Worm (Caenorhabditis elegans): ENCODE data around the gene ifg-1.

ifg-1 gene

ce11 chrII:8226475-8226874, 9.5 kb downstream of the ifg-1 start (continued):
- TF ChIP-seq dve-1 (tag; optimal IDR thresholded peaks at IDR 0.05; ENCODE audit: insufficient read depth) (peak; percentile 81), fkh-10 (GFP tag; optimal IDR thresholded peaks at IDR 0.05) (no peak), rbr-2 (tag; optimal IDR thresholded peaks at IDR 0.05) (no peak), dmd-6 (GFP tag; IDR thresholded peaks at IDR 0.05) (peak; percentile 64), F37D6.2 (tag; optimal IDR thresholded peaks at IDR 0.05) (no peak), zip-2 (tag; optimal IDR thresholded peaks at IDR 0.05) (no peak), set-16 (GFP tag; IDR thresholded peaks at IDR 0.05) (no peak), hlh-30 (tag; optimal IDR thresholded peaks at IDR 0.05; ENCODE audit: insufficient read depth) (peak; percentile 50), Y5F2A.4 (GFP tag; optimal IDR thresholded peaks at IDR 0.05) (no peak), nhr-76 (tag; optimal IDR thresholded peaks at IDR 0.05) (no peak), nhr-28 (tag; optimal IDR thresholded peaks at IDR 0.05) (peak; percentile 52), lin-1 (GFP tag; IDR thresholded peaks at IDR 0.05) (0 out of 2 replicates have a peak, but pooled peaks have one; percentile 13), lsy-2 (tag; optimal IDR thresholded peaks at IDR 0.05) (peak in 1 of 2 experiments; percentile 23)

DNA sequence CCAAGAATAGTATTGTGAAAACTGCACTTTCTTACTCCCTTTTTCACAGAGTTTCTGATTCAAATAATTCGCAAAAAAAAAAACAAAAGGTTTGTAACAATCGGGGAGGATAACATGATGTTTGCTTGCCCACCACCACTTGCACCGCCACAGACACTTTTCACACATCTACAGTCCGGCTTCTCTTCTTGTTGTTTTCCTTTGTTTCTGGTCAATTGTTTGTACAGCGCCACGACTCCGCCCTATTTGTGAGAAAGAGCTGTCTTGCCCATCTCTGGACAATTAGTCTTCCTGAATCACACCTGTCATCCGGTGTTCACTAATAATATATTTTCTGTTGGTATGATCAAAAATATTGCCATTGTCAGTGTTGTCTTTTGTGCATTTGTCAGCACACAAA, 14.0 kb downstream of the ifg-1 start, which contains the start of gene M110.9:
M110.9 (plus strand) TSS at position 301 of the 400 bp plus-strand sequence.
- TF ChIP-seq tag-97 (GFP tag; IDR thresholded peaks at IDR 0.05) (no peak), ceh-28 (tag; optimal IDR thresholded peaks at IDR 0.05) (no peak), nhr-6 (tag; optimal IDR thresholded peaks at IDR 0.05) (no peak), php-3 (GFP tag; IDR thresholded peaks at IDR 0.05) (no peak), pqm-1 (tag; optimal IDR thresholded peaks at IDR 0.05) (no peak), unc-39 (tag; optimal IDR thresholded peaks at IDR 0.05) (no peak), egl-27 (tag; optimal IDR thresholded peaks at IDR 0.05) (no peak), F44E2.7 (GFP tag; IDR thresholded peaks at IDR 0.05) (no peak)

- TF ChIP-seq hlh-11 (tag; optimal IDR thresholded peaks at IDR 0.05) (no peak), zfp-2 (tag; optimal IDR thresholded peaks at IDR 0.05) (no peak), F10B5.3 (tag; optimal IDR thresholded peaks at IDR 0.05) (no peak), dmd-9 (GFP tag; IDR thresholded peaks at IDR 0.05) (no peak), ama-1 (optimal IDR thresholded peaks at IDR 0.05) (no peak), saeg-2 (GFP tag; IDR thresholded peaks at IDR 0.05) (no peak), Y48G9A.11 (GFP tag; IDR thresholded peaks at IDR 0.05) (no peak), ces-1 (GFP tag; optimal IDR thresholded peaks at IDR 0.05) (no peak), ceh-20 (GFP tag; IDR thresholded peaks at IDR 0.05) (no peak), nhr-48 (tag; optimal IDR thresholded peaks at IDR 0.05) (no peak), nhr-77 (tag; optimal IDR thresholded peaks at IDR 0.05) (no peak), pha-4 (GFP tag; IDR thresholded peaks at IDR 0.05) (no peak), pha-4 (tag; optimal IDR thresholded peaks at IDR 0.05) (no peak), nhr-237 (tag; optimal IDR thresholded peaks at IDR 0.05) (no peak), spr-1 (tag; optimal IDR thresholded peaks at IDR 0.05) (no peak), lin-38 (GFP tag; IDR thresholded peaks at IDR 0.05) (no peak), ZK546.5 (tag; optimal IDR thresholded peaks at IDR 0.05) (no peak), aha-1 (tag) (no peak)
These were observed 15.5 kb downstream of the ifg-1 start, which contains the start of gene M110.7 for ce11 chrII:8232489-8232888. Gene M110.7, plus strand, starts transcription at chrII:8232789.

DNA sequence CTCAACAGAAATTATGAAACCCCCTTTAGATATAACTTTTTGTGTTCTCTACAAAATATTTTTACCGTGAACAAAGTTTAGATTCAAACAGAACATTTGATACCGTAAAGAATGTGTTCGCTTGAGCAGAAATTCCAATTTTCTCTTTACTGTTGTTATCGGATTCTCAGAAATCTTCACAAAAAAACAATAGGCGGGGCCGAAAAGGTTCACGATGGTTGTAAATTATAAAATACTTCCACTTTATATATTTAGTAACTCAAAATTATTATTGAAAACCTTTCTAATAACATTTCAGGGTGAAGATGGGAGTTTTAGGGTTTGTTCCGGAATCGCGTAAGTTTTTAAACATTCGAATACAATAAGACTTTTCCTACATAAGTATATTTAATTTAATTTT, 21.1 kb downstream of the ifg-1 start, which contains the start of gene nlp-5:
nlp-5 (plus strand) TSS at position 301 of the 400 bp plus-strand sequence.
- peak in 1 of 2 experiments; percentile 61 for TF ChIP-seq unc-62 (GFP tag; optimal IDR thresholded peaks at IDR 0.05 in 1 of 2)
- no peak for TF ChIP-seq unc-62 (tag; optimal IDR thresholded peaks at IDR 0.05)
- TF ChIP-seq ceh-28 (tag; optimal IDR thresholded peaks at IDR 0.05), result no peak
